Fruit fly (Drosophila melanogaster) whole organism, embryonic: ENCODE measurements around the gene Tfb4.

Experiments
- Adf1 ChIP-seq: fragments of 200-800 bp; sonication (Bioruptor generic); IDR thresholded peaks from 2 replicates; pipeline ENCODE4 v1.3.6; 2022; ENCODE audit warnings: missing biosample characterization, missing genetic modification characterization
- Aef1 ChIP-seq: fragments of 200-800 bp; sonication (Bioruptor generic); IDR thresholded peaks from 3 replicates; pipeline ENCODE4 v1.3.6; 2022; ENCODE audit warnings: missing biosample characterization, missing genetic modification characterization
- Atf-2 ChIP-seq: fragments of 200-800 bp; sonication (Bioruptor generic); optimal IDR thresholded peaks from 2 replicates; lab custom pipeline; 2016; ENCODE audit warnings: missing biosample characterization, missing genetic modification characterization
- Blimp-1 ChIP-seq: fragments of 200-800 bp; sonication (Bioruptor generic); optimal IDR thresholded peaks from 3 replicates; lab custom pipeline; 2018; ENCODE audit warnings: missing biosample characterization, missing genetic modification characterization, mild to moderate bottlenecking, moderate library complexity, missing genetic modification reagents
- CG10147 ChIP-seq: fragments of 200-800 bp; sonication (Bioruptor generic); optimal IDR thresholded peaks from 2 replicates; lab custom pipeline; 2019; ENCODE audit warnings: missing biosample characterization, mild to moderate bottlenecking, missing genetic modification characterization, moderate library complexity
- CG10462 ChIP-seq: fragments of 200-800 bp; sonication (Bioruptor generic); optimal IDR thresholded peaks from 2 replicates; lab custom pipeline; 2016; ENCODE audit warnings: missing biosample characterization, missing genetic modification characterization
- CG11504 ChIP-seq: fragments of 200-800 bp; sonication (Bioruptor generic); optimal IDR thresholded peaks from 3 replicates; lab custom pipeline; 2019; ENCODE audit warnings: missing biosample characterization, mild to moderate bottlenecking, missing genetic modification characterization, moderate library complexity
- CG12391 ChIP-seq: fragments of 200-800 bp; sonication (Bioruptor generic); optimal IDR thresholded peaks from 3 replicates; lab custom pipeline; 2018; ENCODE audit warnings: missing biosample characterization, mild to moderate bottlenecking, missing genetic modification characterization, moderate library complexity
- CG14014 ChIP-seq: fragments of 200-800 bp; sonication (Bioruptor generic); IDR thresholded peaks from 2 replicates; pipeline ENCODE4 v1.3.6; 2022; ENCODE audit warnings: missing biosample characterization, missing genetic modification characterization
- CG14710 ChIP-seq: fragments of 200-800 bp; sonication (Bioruptor generic); optimal IDR thresholded peaks from 3 replicates; lab custom pipeline; 2019; ENCODE audit warnings: missing biosample characterization, mild to moderate bottlenecking, missing genetic modification characterization, moderate library complexity
- CG15269 ChIP-seq: fragments of 200-800 bp; sonication (Bioruptor generic); optimal IDR thresholded peaks from 2 replicates; lab custom pipeline; 2018; ENCODE audit warnings: missing biosample characterization, mild to moderate bottlenecking, missing genetic modification characterization, moderate library complexity
- CG17568 ChIP-seq: fragments of 200-800 bp; sonication (Bioruptor generic); optimal IDR thresholded peaks from 2 replicates; lab custom pipeline; 2018; ENCODE audit warnings: missing biosample characterization, mild to moderate bottlenecking, missing genetic modification characterization, moderate library complexity
- CG17912 ChIP-seq: fragments of 200-800 bp; sonication (Bioruptor generic); optimal IDR thresholded peaks from 2 replicates; lab custom pipeline; 2018; ENCODE audit warnings: missing biosample characterization, mild to moderate bottlenecking, missing genetic modification characterization
- CG2199 ChIP-seq: fragments of 200-800 bp; sonication (Bioruptor generic); IDR thresholded peaks from 3 replicates; pipeline ENCODE4 v1.3.6; 2022; ENCODE audit warnings: missing biosample characterization, missing genetic modification characterization
- CG34376 ChIP-seq: fragments of 200-800 bp; sonication (Bioruptor generic); optimal IDR thresholded peaks from 2 replicates; lab custom pipeline; 2018; ENCODE audit warnings: missing biosample characterization, mild to moderate bottlenecking, missing genetic modification characterization
- CG4730 ChIP-seq: fragments of 200-800 bp; sonication (Bioruptor generic); IDR thresholded peaks from 2 replicates; pipeline ENCODE4 v1.3.6; 2022; ENCODE audit warnings: missing biosample characterization, missing genetic modification characterization
- CG6683 ChIP-seq: fragments of 200-800 bp; sonication (Bioruptor generic); optimal IDR thresholded peaks from 2 replicates; lab custom pipeline; 2017; ENCODE audit warnings: missing biosample characterization, mild to moderate bottlenecking, missing genetic modification characterization, missing genetic modification reagents
- CG6765 ChIP-seq: fragments of 200-800 bp; sonication (Bioruptor generic); optimal IDR thresholded peaks from 3 replicates; lab custom pipeline; 2017; ENCODE audit warnings: missing biosample characterization, mild to moderate bottlenecking, missing genetic modification characterization
- CG8944 ChIP-seq: fragments of 200-800 bp; sonication (Bioruptor generic); optimal IDR thresholded peaks from 3 replicates; lab custom pipeline; 2016; ENCODE audit warnings: missing biosample characterization, missing genetic modification characterization
- CG9797 ChIP-seq: fragments of 200-800 bp; sonication (Bioruptor generic); optimal IDR thresholded peaks from 3 replicates; lab custom pipeline; 2018; ENCODE audit warnings: missing biosample characterization, mild to moderate bottlenecking, missing genetic modification characterization
- CG9876 ChIP-seq: fragments of 200-800 bp; sonication (Bioruptor generic); optimal IDR thresholded peaks from 2 replicates; lab custom pipeline; 2016; ENCODE audit warnings: missing biosample characterization, missing genetic modification characterization
- CHES-1-like ChIP-seq: fragments of 200-800 bp; sonication (Bioruptor generic); optimal IDR thresholded peaks from 2 replicates; lab custom pipeline; 2016; ENCODE audit warnings: missing biosample characterization, missing genetic modification characterization
- Chrac-16 ChIP-seq: fragments of 200-800 bp; sonication (Bioruptor generic); optimal IDR thresholded peaks from 3 replicates; lab custom pipeline; 2016; ENCODE audit warnings: missing biosample characterization, missing genetic modification characterization
- Dek ChIP-seq: fragments of 200-800 bp; sonication (Bioruptor generic); optimal IDR thresholded peaks from 3 replicates; lab custom pipeline; 2019; ENCODE audit warnings: missing biosample characterization, mild to moderate bottlenecking, missing genetic modification characterization, moderate library complexity
- Ets65A ChIP-seq: fragments of 200-800 bp; sonication (Bioruptor generic); peaks from one replicate; lab custom pipeline; 2016; ENCODE audit warnings: missing biosample characterization, missing genetic modification characterization
- Hand ChIP-seq: fragments of 200-800 bp; sonication (Bioruptor generic); optimal IDR thresholded peaks from 2 replicates; lab custom pipeline; 2017; ENCODE audit warnings: mild to moderate bottlenecking, missing biosample characterization, missing genetic modification reagents, missing genetic modification characterization
- HmgD ChIP-seq: fragments of 200-800 bp; sonication (Bioruptor generic); optimal IDR thresholded peaks from 3 replicates; lab custom pipeline; 2016; ENCODE audit warnings: missing biosample characterization, missing genetic modification characterization
- Mad ChIP-seq: fragments of 200-800 bp; sonication (Bioruptor generic); optimal IDR thresholded peaks from 2 replicates; lab custom pipeline; 2016; ENCODE audit warnings: missing biosample characterization, missing genetic modification characterization
- Med ChIP-seq: fragments of 200-800 bp; sonication (Bioruptor generic); peaks from one replicate; lab custom pipeline; 2016; ENCODE audit warnings: missing biosample characterization, missing genetic modification characterization, mild to moderate bottlenecking, inconsistent platforms, moderate library complexity
- Nf-YA ChIP-seq: fragments of 200-800 bp; sonication (Bioruptor generic); IDR thresholded peaks from 2 replicates; pipeline ENCODE4 v1.3.6; 2022; ENCODE audit warnings: missing biosample characterization, missing genetic modification characterization
- Side ChIP-seq: fragments of 200-800 bp; sonication (Bioruptor generic); optimal IDR thresholded peaks from 2 replicates; lab custom pipeline; 2016; ENCODE audit warnings: missing biosample characterization, missing genetic modification characterization
- Six4 ChIP-seq: fragments of 200-800 bp; sonication (Bioruptor generic); optimal IDR thresholded peaks from 2 replicates; lab custom pipeline; 2016; ENCODE audit warnings: missing biosample characterization, missing genetic modification characterization
- Ssrp ChIP-seq: fragments of 200-800 bp; sonication (Bioruptor generic); optimal IDR thresholded peaks from 2 replicates; lab custom pipeline; 2018; ENCODE audit warnings: missing biosample characterization, mild to moderate bottlenecking, missing genetic modification characterization, moderate library complexity
- TFAM ChIP-seq: fragments of 200-800 bp; sonication (Bioruptor generic); optimal IDR thresholded peaks from 2 replicates; lab custom pipeline; 2017; ENCODE audit warnings: missing biosample characterization, missing genetic modification characterization, inconsistent platforms
- bcd ChIP-seq: fragments of 200-800 bp; sonication (Bioruptor generic); optimal IDR thresholded peaks from 2 replicates; lab custom pipeline; 2017; ENCODE audit warnings: missing biosample characterization, mild to moderate bottlenecking, missing genetic modification characterization
- caup ChIP-seq: fragments of 200-800 bp; sonication (Bioruptor generic); optimal IDR thresholded peaks from 3 replicates; lab custom pipeline; 2017; ENCODE audit warnings: missing biosample characterization, mild to moderate bottlenecking, missing genetic modification characterization, moderate library complexity; ENCODE audit not compliant: severe bottlenecking
- dysf ChIP-seq: fragments of 200-800 bp; sonication (Bioruptor generic); IDR thresholded peaks from 3 replicates; pipeline ENCODE4 v1.3.6; 2022; ENCODE audit warnings: missing biosample characterization, missing genetic modification characterization
- fd64A ChIP-seq: fragments of 200-800 bp; sonication (Bioruptor generic); optimal IDR thresholded peaks from 3 replicates; lab custom pipeline; 2018; ENCODE audit warnings: missing biosample characterization, mild to moderate bottlenecking, missing genetic modification characterization
- klu ChIP-seq: fragments of 200-800 bp; sonication (Bioruptor generic); IDR thresholded peaks from 2 replicates; pipeline ENCODE4 v1.3.6; 2022; ENCODE audit warnings: missing biosample characterization, missing genetic modification characterization
- lbe ChIP-seq: fragments of 200-800 bp; sonication (Bioruptor generic); optimal IDR thresholded peaks from 2 replicates; lab custom pipeline; 2016; ENCODE audit warnings: missing biosample characterization, mild to moderate bottlenecking, missing genetic modification characterization
- mam ChIP-seq: fragments of 200-800 bp; sonication (Bioruptor generic); optimal IDR thresholded peaks from 3 replicates; lab custom pipeline; 2016; ENCODE audit warnings: missing biosample characterization, missing genetic modification characterization
- nerfin-1 ChIP-seq: fragments of 200-800 bp; sonication (Bioruptor generic); optimal IDR thresholded peaks from 3 replicates; lab custom pipeline; 2019; ENCODE audit warnings: missing biosample characterization, mild to moderate bottlenecking, missing genetic modification characterization, moderate library complexity
- nom ChIP-seq: fragments of 200-800 bp; sonication (Bioruptor generic); optimal IDR thresholded peaks from 2 replicates; lab custom pipeline; 2017; ENCODE audit warnings: missing biosample characterization, missing genetic modification characterization, mild to moderate bottlenecking, moderate library complexity, missing genetic modification reagents
- pros ChIP-seq: fragments of 200-800 bp; sonication (Bioruptor generic); optimal IDR thresholded peaks from 3 replicates; lab custom pipeline; 2019; ENCODE audit warnings: missing biosample characterization, mild to moderate bottlenecking, missing genetic modification characterization, moderate library complexity
- slou ChIP-seq: fragments of 200-800 bp; sonication (Bioruptor generic); optimal IDR thresholded peaks from 3 replicates; lab custom pipeline; 2016; ENCODE audit warnings: missing biosample characterization, missing genetic modification characterization
- twi ChIP-seq: fragments of 200-800 bp; optimal IDR thresholded peaks from 2 replicates; lab custom pipeline; 2019; ENCODE audit warnings: missing biosample characterization, mild to moderate bottlenecking, missing genetic modification characterization, moderate library complexity
- wor ChIP-seq: fragments of 200-800 bp; sonication (Bioruptor generic); IDR thresholded peaks from 2 replicates; pipeline ENCODE4 v1.3.6; 2022; ENCODE audit warnings: missing biosample characterization, missing genetic modification characterization
- zen ChIP-seq: fragments of 200-800 bp; sonication (Bioruptor generic); optimal IDR thresholded peaks from 3 replicates; lab custom pipeline; 2018; ENCODE audit warnings: missing biosample characterization, mild to moderate bottlenecking, missing genetic modification characterization, moderate library complexity

Tfb4 gene

DNA sequence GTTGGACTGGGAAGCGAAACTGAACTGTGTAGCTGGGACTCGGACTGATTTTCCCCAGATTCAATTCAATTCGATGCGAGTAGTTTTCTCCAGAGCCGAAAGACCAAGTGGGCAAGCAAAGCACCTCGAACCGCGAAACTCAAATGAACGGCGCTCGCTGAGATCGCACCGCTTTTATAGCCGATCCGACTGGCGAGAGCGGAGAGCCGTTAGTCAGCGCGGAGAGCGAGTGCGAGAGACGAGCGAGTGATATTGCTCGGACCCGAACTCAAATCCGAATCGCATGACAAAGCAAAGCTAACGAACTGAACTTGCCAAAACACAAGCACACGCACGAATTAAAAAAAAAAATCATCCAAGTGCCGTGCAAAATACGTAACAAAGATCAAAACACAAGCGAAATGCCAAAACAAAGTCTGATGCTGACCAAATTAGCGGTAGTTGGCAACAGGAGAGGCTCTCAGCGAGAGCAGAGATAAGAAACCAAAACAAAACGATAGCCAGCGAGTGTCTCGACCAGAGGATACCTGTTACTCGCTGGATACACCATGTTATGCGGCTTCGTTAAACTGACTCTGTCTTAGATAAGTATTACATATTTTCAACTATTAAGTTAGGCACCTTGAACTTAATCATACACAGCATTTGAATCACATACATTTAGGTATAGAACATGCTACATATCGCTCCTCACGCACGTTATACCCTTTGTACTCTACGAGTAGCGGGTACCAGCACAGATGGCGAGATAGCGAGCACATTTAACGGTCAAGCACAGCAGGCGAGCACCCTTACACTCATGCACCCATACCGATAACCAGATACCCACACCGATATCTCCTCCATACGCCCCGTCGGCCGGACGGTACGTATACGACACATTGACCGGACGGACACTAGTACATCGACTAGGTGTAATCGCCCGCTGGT lies 31.3 kb downstream of the Tfb4 start (continued):
- TF ChIP-seq Nf-YA, result peak; percentile 79
- no peak for TF ChIP-seq CG17912 (GFP tag; lab: Kevin White, UChicago)
- TF ChIP-seq slou (GFP tag; lab: Kevin White, UChicago), result peak; percentile 37
- peak; percentile 26 for TF ChIP-seq nom (GFP tag; lab: Kevin White, UChicago)
- peak; percentile 45 for TF ChIP-seq CG6765 (GFP tag; lab: Kevin White, UChicago)
- TF ChIP-seq bcd (GFP tag; lab: Kevin White, UChicago), result peak; percentile 61
- peak; percentile 52 for TF ChIP-seq lbe (GFP tag; lab: Kevin White, UChicago)
- TF ChIP-seq CG10462 (GFP tag; lab: Kevin White, UChicago), result peak; percentile 26
- TF ChIP-seq CG12391 (tag; lab: Kevin White, UChicago), result peak; percentile 74
- peak; percentile 50 for TF ChIP-seq Dek (tag; lab: Kevin White, UChicago)
- TF ChIP-seq Aef1 (GFP tag; lab: Robert Waterston, UW), result peak; percentile 69
- peak; percentile 63 for TF ChIP-seq Six4
- TF ChIP-seq Blimp-1 (GFP tag; lab: Kevin White, UChicago), result peak; percentile 46
- peak; percentile 58 for TF ChIP-seq CG9876
- peak; percentile 68 for TF ChIP-seq CG4730 (GFP tag; lab: Robert Waterston, UW)
- peak; percentile 45 for TF ChIP-seq CG17568
- peak; percentile 30 for TF ChIP-seq HmgD (GFP tag; lab: Kevin White, UChicago)
- no peak for TF ChIP-seq TFAM
- peak; percentile 89 for TF ChIP-seq dysf (GFP tag; lab: Robert Waterston, UW)
- peak; percentile 23 for TF ChIP-seq CG14710 (tag; lab: Kevin White, UChicago)
- peak; percentile 87 for TF ChIP-seq CG14014 (GFP tag; lab: Robert Waterston, UW)
- TF ChIP-seq CG6683, result peak; percentile 38
- TF ChIP-seq CG2199, result no peak
- TF ChIP-seq CG11504 (tag; lab: Kevin White, UChicago), result peak; percentile 73
- TF ChIP-seq CG10147 (GFP tag; lab: Kevin White, UChicago), result peak; percentile 63
- TF ChIP-seq CHES-1-like (GFP tag; lab: Kevin White, UChicago), result peak; percentile 82
- no peak for TF ChIP-seq fd64A
- peak; percentile 55 for TF ChIP-seq CG34376
- TF ChIP-seq Adf1 (GFP tag; lab: Robert Waterston, UW), result peak; percentile 49; the same call in 1 of the 2 replicates
- peak; percentile 44 for TF ChIP-seq klu (GFP tag; lab: Robert Waterston, UW)
- peak; percentile 47; the same call in 1 of the 2 replicates for TF ChIP-seq wor
- peak; percentile 91 for TF ChIP-seq Med (GFP tag; lab: Kevin White, UChicago)
- TF ChIP-seq caup (GFP tag; lab: Kevin White, UChicago), result peak; percentile 70
- TF ChIP-seq CG9797 (GFP tag; lab: Kevin White, UChicago), result no peak
- peak; percentile 42 for TF ChIP-seq Hand
- peak; percentile 55 for TF ChIP-seq zen (tag; lab: Kevin White, UChicago)
- no peak for TF ChIP-seq Side
- peak; percentile 44 for TF ChIP-seq Ssrp (tag; lab: Kevin White, UChicago)
- TF ChIP-seq Atf-2 (GFP tag; lab: Kevin White, UChicago), result peak; percentile 57
- no peak for TF ChIP-seq nerfin-1
- TF ChIP-seq CG8944, result peak; percentile 57
- TF ChIP-seq pros (GFP tag; lab: Kevin White, UChicago), result no peak
- peak; percentile 81 for TF ChIP-seq Ets65A
- TF ChIP-seq Chrac-16 (GFP tag; lab: Kevin White, UChicago), result peak; percentile 67
- peak; percentile 76 for TF ChIP-seq CG15269 (tag; lab: Kevin White, UChicago)
- peak; percentile 49 for TF ChIP-seq Mad (GFP tag; lab: Kevin White, UChicago)
- peak; percentile 77 for TF ChIP-seq mam (GFP tag; lab: Kevin White, UChicago)
- TF ChIP-seq twi, result peak; percentile 75
